Fruit fly (Drosophila melanogaster) S2 (cell line): Measurements from ENCODE around the gene CG11700.

Experiments
- CG8478 ChIP-seq: fragments of >200 bp; optimal IDR thresholded peaks from 2 replicates; lab custom pipeline; 2018
- CTCF ChIP-seq, 2 experiments: fragments of >200 bp; optimal IDR thresholded peaks; 2 replicates each; lab custom pipeline; 2018

DNA sequence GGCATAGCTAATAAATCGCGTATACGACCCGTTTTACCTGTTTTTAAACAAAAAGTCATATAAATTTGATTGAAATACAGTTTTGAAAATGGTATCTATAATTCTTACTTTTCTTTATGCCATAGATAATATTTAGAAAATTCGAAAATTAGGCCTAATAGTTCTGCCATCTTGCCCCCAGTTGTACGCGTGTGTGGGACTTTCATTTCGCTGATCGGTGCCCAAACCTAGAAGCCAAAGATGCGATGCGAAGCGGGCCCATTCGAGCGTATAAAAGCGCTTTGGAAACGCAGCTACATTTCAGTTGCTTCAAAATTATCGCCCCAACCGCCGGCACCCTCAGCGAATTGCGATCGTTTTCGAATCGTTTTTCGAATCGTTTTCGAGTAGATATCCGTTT is 46.4 kb downstream of the CG11700 start, which contains the start of gene CG14445:
- no peak for TF ChIP-seq CG8478 (lab: Kevin White, UChicago)
- TF ChIP-seq CTCF (optimal IDR thresholded peaks at IDR 0.05; lab: Kevin White, UChicago) = no peak
